Fruit fly (Drosophila melanogaster) whole organism, pupa: ENCODE measurements around the gene CG4496.
A peak's percentile ranks its signal among the peaks of the same experiment; 100 is the strongest.

Experiments
- CG10348 ChIP-seq: fragments of 200-800 bp; sonication (Bioruptor generic); IDR thresholded peaks from 2 replicates; pipeline ENCODE4 v1.3.6; 2022; ENCODE audit warnings: missing biosample characterization, missing genetic modification characterization
- CG13204 ChIP-seq: fragments of 200-800 bp; sonication (Bioruptor generic); optimal IDR thresholded peaks from 2 replicates; lab custom pipeline; 2018; ENCODE audit warnings: missing biosample characterization, mild to moderate bottlenecking, missing genetic modification characterization, moderate library complexity
- CG14655 ChIP-seq: fragments of 200-800 bp; sonication (Bioruptor generic); optimal IDR thresholded peaks from 3 replicates; lab custom pipeline; 2017; ENCODE audit warnings: mild to moderate bottlenecking, missing biosample characterization, missing genetic modification reagents, missing genetic modification characterization
- CG17806 ChIP-seq: fragments of 200-800 bp; sonication (Bioruptor generic); optimal IDR thresholded peaks from 2 replicates; lab custom pipeline; 2018; ENCODE audit warnings: missing biosample characterization, mild to moderate bottlenecking, missing genetic modification characterization, moderate library complexity
- CG4496 ChIP-seq: fragments of 200-800 bp; sonication (Bioruptor generic); IDR thresholded peaks from 3 replicates; pipeline ENCODE4 v1.3.6; 2022; ENCODE audit warnings: missing biosample characterization, missing genetic modification characterization
- CG8159 ChIP-seq: fragments of 200-800 bp; sonication (Bioruptor generic); optimal IDR thresholded peaks from 3 replicates; lab custom pipeline; 2018; ENCODE audit warnings: missing biosample characterization, mild to moderate bottlenecking, missing genetic modification characterization, moderate library complexity
- CG8301 ChIP-seq: fragments of 200-800 bp; sonication (Bioruptor generic); optimal IDR thresholded peaks from 2 replicates; lab custom pipeline; 2018; ENCODE audit warnings: missing biosample characterization, mild to moderate bottlenecking, missing genetic modification characterization
- CG9948 ChIP-seq: fragments of 200-800 bp; sonication (Bioruptor generic); optimal IDR thresholded peaks from 2 replicates; lab custom pipeline; 2018; ENCODE audit warnings: missing biosample characterization, mild to moderate bottlenecking, missing genetic modification characterization, moderate library complexity
- EcR ChIP-seq: fragments of 200-800 bp; sonication (Bioruptor generic); optimal IDR thresholded peaks from 3 replicates; lab custom pipeline; 2019; ENCODE audit warnings: missing biosample characterization, missing genetic modification characterization, mild to moderate bottlenecking, moderate library complexity, missing genetic modification reagents
- Ets98B ChIP-seq: fragments of 200-800 bp; sonication (Bioruptor generic); IDR thresholded peaks from 2 replicates; pipeline ENCODE4 v1.3.6; 2022; ENCODE audit warnings: missing biosample characterization, missing genetic modification characterization
- Pif1A ChIP-seq: fragments of 200-800 bp; sonication (Bioruptor generic); optimal IDR thresholded peaks from 3 replicates; lab custom pipeline; 2016; ENCODE audit warnings: missing biosample characterization, missing genetic modification characterization
- Pif1B ChIP-seq: fragments of 200-800 bp; sonication (Bioruptor generic); optimal IDR thresholded peaks from 3 replicates; lab custom pipeline; 2016; ENCODE audit warnings: missing biosample characterization, missing genetic modification characterization
- Snoo ChIP-seq: fragments of 200-800 bp; sonication (Bioruptor generic); optimal IDR thresholded peaks from 3 replicates; lab custom pipeline; 2017; ENCODE audit warnings: missing biosample characterization, mild to moderate bottlenecking, missing genetic modification characterization, inconsistent platforms
- gl ChIP-seq: fragments of 200-800 bp; sonication (Bioruptor generic); optimal IDR thresholded peaks from 2 replicates; lab custom pipeline; 2018; ENCODE audit warnings: missing biosample characterization, mild to moderate bottlenecking, missing genetic modification characterization

DNA sequence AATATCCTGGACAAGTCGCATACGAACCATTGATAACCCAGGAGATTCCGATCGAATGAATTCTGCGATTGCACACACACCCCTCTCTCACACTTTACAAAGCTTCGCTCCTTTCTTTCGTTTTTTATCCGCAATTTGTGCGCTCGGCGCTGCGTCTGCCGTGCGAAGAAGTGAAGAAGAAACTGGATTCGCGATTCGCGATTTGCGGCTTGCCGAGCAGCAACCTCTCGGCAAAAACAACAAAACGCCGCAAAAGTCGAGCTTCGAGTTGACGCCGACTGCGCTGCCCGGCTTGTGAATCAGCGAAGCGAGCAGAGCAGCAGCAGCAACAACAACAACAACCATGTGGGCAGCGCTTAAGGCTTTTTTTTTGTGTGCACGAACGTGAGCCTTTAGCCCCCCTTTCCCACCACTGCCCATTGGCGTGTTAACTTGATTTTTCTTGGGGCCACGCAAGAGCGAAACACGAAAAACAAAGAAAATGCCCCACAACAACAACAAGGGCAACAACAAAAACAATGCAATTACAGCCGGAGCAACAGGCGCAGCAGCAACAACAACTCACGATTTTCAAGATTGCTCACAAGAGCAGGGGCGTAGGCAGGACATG is 1.8 kb downstream of the CG4496 start:
- TF ChIP-seq CG10348 (GFP tag; lab: Robert Waterston, UW) (no peak), CG13204 (GFP tag; lab: Kevin White, UChicago) (no peak), CG17806 (tag; lab: Kevin White, UChicago) (no peak), EcR (GFP tag; lab: Kevin White, UChicago) (no peak), Ets98B (GFP tag; lab: Robert Waterston, UW) (peak; percentile 3; the same call in 1 of the 2 replicates), CG8301 (tag; lab: Kevin White, UChicago) (no peak), CG9948 (tag; lab: Kevin White, UChicago) (no peak), Pif1A (GFP tag; lab: Kevin White, UChicago) (no peak), CG14655 (GFP tag; lab: Kevin White, UChicago) (no peak), Pif1B (GFP tag; lab: Kevin White, UChicago) (no peak), gl (tag; lab: Kevin White, UChicago) (no peak), CG4496 (GFP tag; lab: Robert Waterston, UW) (peak; percentile 100), Snoo (no peak), CG8159 (no peak)
